Worm (Caenorhabditis elegans) whole organism, mixed stage, embryonic: ENCODE data around the gene mab-21.

Experiments used
- M03D4.4 ChIP-seq: sonication (generic microtip); optimal IDR thresholded peaks from 2 replicates; lab custom pipeline; 2017; ENCODE audit warnings: mild to moderate bottlenecking, missing genetic modification characterization, missing compliant biosample characterization
- bed-3 ChIP-seq: fragments of 200-800 bp; sonication (Bioruptor generic); optimal IDR thresholded peaks from 3 replicates; lab custom pipeline; 2018; ENCODE audit warnings: mild to moderate bottlenecking, missing genetic modification characterization, moderate library complexity, missing compliant biosample characterization
- blmp-1 ChIP-seq: fragments of 150-350 bp; optimal IDR thresholded peaks from 2 replicates; lab custom pipeline; 2014; ENCODE audit warnings: missing biosample characterization, missing genetic modification characterization
- ceh-39 ChIP-seq: fragments of 150-350 bp; optimal IDR thresholded peaks from 2 replicates; lab custom pipeline; 2014; ENCODE audit warnings: missing biosample characterization, missing genetic modification characterization
- ceh-43 ChIP-seq: fragments of 200-800 bp; sonication (Bioruptor generic); optimal IDR thresholded peaks from 2 replicates; lab custom pipeline; 2018; ENCODE audit warnings: mild to moderate bottlenecking, missing genetic modification characterization, moderate library complexity, missing compliant biosample characterization
- ceh-83 ChIP-seq: fragments of 200-800 bp; sonication (Bioruptor generic); optimal IDR thresholded peaks from 2 replicates; lab custom pipeline; 2018; ENCODE audit warnings: mild to moderate bottlenecking, missing genetic modification characterization, missing compliant biosample characterization
- ces-1 ChIP-seq: fragments of 150-350 bp; optimal IDR thresholded peaks from 2 replicates; lab custom pipeline; 2014; ENCODE audit warnings: missing biosample characterization, missing genetic modification reagents, missing genetic modification characterization
- cnd-1 ChIP-seq: fragments of 200-800 bp; sonication (Bioruptor generic); optimal IDR thresholded peaks from 2 replicates; lab custom pipeline; 2018; ENCODE audit warnings: mild to moderate bottlenecking, missing genetic modification characterization, missing compliant biosample characterization
- drap-1 ChIP-seq: fragments of 200-800 bp; sonication (Bioruptor generic); optimal IDR thresholded peaks from 3 replicates; lab custom pipeline; 2018; ENCODE audit warnings: mild to moderate bottlenecking, missing genetic modification characterization, missing compliant biosample characterization
- elt-1 ChIP-seq: sonication (generic microtip); optimal IDR thresholded peaks from 2 replicates; lab custom pipeline; 2017; ENCODE audit warnings: missing genetic modification characterization, mild to moderate bottlenecking, missing compliant biosample characterization, antibody characterized with exemption, moderate library complexity, borderline replicate concordance; ENCODE audit not compliant: insufficient read depth
- elt-3 ChIP-seq: fragments of 150-350 bp; optimal IDR thresholded peaks from 2 replicates; lab custom pipeline; 2014; ENCODE audit warnings: missing biosample characterization, missing genetic modification characterization
- flh-1 ChIP-seq: fragments of 200-800 bp; sonication (Bioruptor generic); optimal IDR thresholded peaks from 2 replicates; lab custom pipeline; 2018; ENCODE audit warnings: mild to moderate bottlenecking, missing genetic modification characterization, moderate library complexity, missing compliant biosample characterization
- ham-2 ChIP-seq: fragments of 200-800 bp; sonication (Bioruptor generic); optimal IDR thresholded peaks from 2 replicates; lab custom pipeline; 2018; ENCODE audit warnings: mild to moderate bottlenecking, missing genetic modification characterization, missing compliant biosample characterization
- hlh-1 ChIP-seq: fragments of 150-350 bp; optimal IDR thresholded peaks from 2 replicates; lab custom pipeline; 2014; ENCODE audit warnings: missing biosample characterization, missing genetic modification reagents, missing genetic modification characterization
- lin-13 ChIP-seq: fragments of 150-350 bp; optimal IDR thresholded peaks from 2 replicates; lab custom pipeline; 2014; ENCODE audit warnings: missing biosample characterization, missing genetic modification characterization
- lin-32 ChIP-seq: fragments of 200-800 bp; sonication (Bioruptor generic); optimal IDR thresholded peaks from 2 replicates; lab custom pipeline; 2018; ENCODE audit warnings: mild to moderate bottlenecking, missing genetic modification characterization, missing compliant biosample characterization
- lsy-2 ChIP-seq: fragments of 150-350 bp; optimal IDR thresholded peaks from 2 replicates; lab custom pipeline; 2014; ENCODE audit warnings: missing biosample characterization, missing genetic modification characterization
- mab-5 ChIP-seq: fragments of 150-350 bp; optimal IDR thresholded peaks from 2 replicates; lab custom pipeline; 2014; ENCODE audit warnings: missing biosample characterization, missing genetic modification characterization
- mep-1 ChIP-seq: fragments of 150-350 bp; optimal IDR thresholded peaks from 2 replicates; lab custom pipeline; 2017; ENCODE audit warnings: missing biosample characterization, missing genetic modification reagents, missing genetic modification characterization, inconsistent platforms
- mls-2 ChIP-seq: sonication (generic microtip); optimal IDR thresholded peaks from 2 replicates; lab custom pipeline; 2016; ENCODE audit warnings: mild to moderate bottlenecking, missing genetic modification characterization, moderate library complexity, missing compliant biosample characterization
- nhr-12 ChIP-seq: fragments of 150-350 bp; optimal IDR thresholded peaks from 2 replicates; lab custom pipeline; 2014; ENCODE audit warnings: missing biosample characterization, missing genetic modification characterization
- nhr-2 ChIP-seq: fragments of 150-350 bp; optimal IDR thresholded peaks from 2 replicates; lab custom pipeline; 2014; ENCODE audit warnings: missing biosample characterization, missing genetic modification characterization
- nhr-237 ChIP-seq: fragments of 150-350 bp; optimal IDR thresholded peaks from 2 replicates; lab custom pipeline; 2014; ENCODE audit warnings: missing biosample characterization, missing genetic modification characterization
- nhr-28 ChIP-seq: fragments of 150-350 bp; optimal IDR thresholded peaks from 2 replicates; lab custom pipeline; 2014; ENCODE audit warnings: missing biosample characterization, missing genetic modification characterization
- nhr-76 ChIP-seq: sonication (generic microtip); optimal IDR thresholded peaks from 2 replicates; lab custom pipeline; 2017; ENCODE audit warnings: missing biosample characterization, missing genetic modification characterization
- pha-4 ChIP-seq: fragments of 150-350 bp; optimal IDR thresholded peaks from 2 replicates; lab custom pipeline; 2018; ENCODE audit warnings: missing biosample characterization, missing genetic modification reagents, missing genetic modification characterization
- sem-2 ChIP-seq: fragments of 200-800 bp; sonication (Bioruptor generic); optimal IDR thresholded peaks from 2 replicates; lab custom pipeline; 2018; ENCODE audit warnings: mild to moderate bottlenecking, missing genetic modification characterization, missing compliant biosample characterization
- snpc-4 ChIP-seq: fragments of 150-350 bp; optimal IDR thresholded peaks from 2 replicates; lab custom pipeline; 2014; ENCODE audit warnings: missing biosample characterization, missing genetic modification characterization
- sptf-1 ChIP-seq: sonication (generic microtip); optimal IDR thresholded peaks from 2 replicates; lab custom pipeline; 2017; ENCODE audit warnings: mild to moderate bottlenecking, missing genetic modification characterization, moderate library complexity, missing compliant biosample characterization
- tbx-8 ChIP-seq: fragments of 200-800 bp; sonication (Bioruptor generic); optimal IDR thresholded peaks from 2 replicates; lab custom pipeline; 2018; ENCODE audit warnings: mild to moderate bottlenecking, missing genetic modification characterization, moderate library complexity, missing compliant biosample characterization
- unc-120 ChIP-seq: sonication (generic microtip); optimal IDR thresholded peaks from 2 replicates; lab custom pipeline; 2017; ENCODE audit warnings: missing genetic modification characterization, missing compliant biosample characterization; ENCODE audit not compliant: poor library complexity, severe bottlenecking
- unc-39 ChIP-seq: fragments of 150-350 bp; optimal IDR thresholded peaks from 2 replicates; lab custom pipeline; 2014; ENCODE audit warnings: missing biosample characterization, missing genetic modification characterization
- unc-62 ChIP-seq: fragments of 150-350 bp; optimal IDR thresholded peaks from 2 replicates; lab custom pipeline; 2014; ENCODE audit warnings: missing biosample characterization, missing genetic modification reagents, missing genetic modification characterization
- zip-8 ChIP-seq: fragments of 150-350 bp; optimal IDR thresholded peaks from 2 replicates; lab custom pipeline; 2014; ENCODE audit warnings: missing biosample characterization, missing genetic modification characterization
- ztf-11 ChIP-seq: fragments of 150-350 bp; optimal IDR thresholded peaks from 2 replicates; lab custom pipeline; 2014; ENCODE audit warnings: missing biosample characterization, missing genetic modification characterization

mab-21 gene

DNA sequence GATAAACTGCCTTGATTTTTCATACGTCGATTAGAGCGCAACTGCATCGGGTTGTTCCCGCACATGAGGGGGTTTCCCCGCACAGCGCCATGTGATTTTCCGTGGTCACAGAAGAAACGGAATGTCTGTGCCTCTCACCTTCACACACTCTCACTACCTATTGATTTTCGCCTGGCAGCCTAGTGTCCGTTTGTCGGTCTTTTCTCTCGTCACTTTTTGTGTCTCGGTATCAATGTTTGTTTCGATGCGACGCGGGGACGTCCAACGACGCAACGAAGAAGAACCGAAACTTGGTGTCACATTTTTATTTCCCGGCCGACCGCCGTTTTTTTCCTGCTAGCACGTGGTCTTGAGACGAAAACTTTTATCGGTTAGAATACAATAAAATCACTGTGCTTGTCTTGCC, 48.8 kb downstream of the mab-21 start:
- TF ChIP-seq ceh-83 (GFP tag; lab: Kevin White, UChicago) (no peak), nhr-237 (tag; lab: Kevin White, UChicago) (peak; percentile 90), snpc-4 (tag; lab: Kevin White, UChicago) (no peak), unc-120 (peak; percentile 58), M03D4.4 (tag; lab: Kevin White, UChicago) (peak; percentile 58), mab-5 (no peak), ceh-39 (tag; lab: Kevin White, UChicago) (peak; percentile 3), pha-4 (tag; lab: Kevin White, UChicago) (peak; percentile 92), ztf-11 (tag; lab: Kevin White, UChicago) (peak; percentile 32), nhr-2 (no peak), nhr-12 (no peak), unc-39 (tag; lab: Kevin White, UChicago) (no peak), mls-2 (tag; lab: Kevin White, UChicago) (no peak), lin-13 (tag; lab: Kevin White, UChicago) (peak; percentile 42), flh-1 (no peak), blmp-1 (tag; lab: Kevin White, UChicago) (no peak), ces-1 (GFP tag; lab: Kevin White, UChicago) (peak; percentile 60), lsy-2 (tag; lab: Kevin White, UChicago) (peak; percentile 68), ham-2 (peak; percentile 27), sptf-1 (no peak), bed-3 (GFP tag; lab: Kevin White, UChicago) (no peak), unc-62 (peak; percentile 83), mep-1 (tag; lab: Kevin White, UChicago) (peak; percentile 85), elt-1 (no peak), cnd-1 (tag; lab: Kevin White, UChicago) (no peak), drap-1 (GFP tag; lab: Kevin White, UChicago) (peak; percentile 50), elt-3 (tag; lab: Kevin White, UChicago) (peak; percentile 75), ceh-43 (GFP tag; lab: Kevin White, UChicago) (no peak), nhr-76 (tag; lab: Kevin White, UChicago) (no peak), sem-2 (GFP tag; lab: Kevin White, UChicago) (no peak), nhr-28 (no peak), lin-32 (no peak), zip-8 (tag; lab: Kevin White, UChicago) (no peak), tbx-8 (GFP tag; lab: Kevin White, UChicago) (no peak), hlh-1 (tag; lab: Kevin White, UChicago) (peak; percentile 90)

DNA sequence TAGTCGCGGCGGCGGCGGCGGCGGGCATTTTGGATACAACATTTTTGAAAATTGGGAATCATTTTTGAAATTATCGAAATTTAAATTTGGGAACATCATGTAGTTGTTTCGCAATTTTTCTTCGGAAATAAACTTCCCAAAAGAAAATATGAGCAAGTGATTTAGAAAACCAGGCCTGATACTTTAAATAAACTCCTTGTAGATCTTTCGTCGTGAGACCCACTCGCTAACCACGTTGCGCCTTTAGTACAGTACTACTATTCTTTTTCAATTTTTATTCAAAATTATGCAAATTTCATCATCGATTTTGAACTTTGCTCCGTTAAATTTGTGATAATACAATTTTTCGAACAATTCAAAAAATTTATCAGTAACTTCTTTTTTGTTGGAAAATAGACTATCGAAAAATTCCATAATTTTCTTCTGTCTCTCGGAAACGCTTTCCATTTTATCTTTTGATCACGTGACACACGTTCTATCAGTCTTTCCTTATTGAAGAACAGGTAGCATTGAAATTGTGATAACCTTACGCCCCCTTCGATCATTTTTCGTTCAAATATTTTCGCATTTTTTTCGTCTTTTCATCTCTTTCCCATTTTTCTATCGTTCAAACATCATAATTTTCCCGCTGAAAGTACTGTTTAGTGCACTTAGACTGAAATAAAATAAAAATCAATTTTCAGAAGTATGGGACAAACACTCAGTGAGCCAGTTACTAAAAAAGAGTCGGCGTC, 49.4 kb downstream of the mab-21 start, which contains the start of gene ppm-2:
ppm-2 (plus strand) TSS at position 684 of the 734 bp plus-strand sequence.
- TF ChIP-seq lsy-2 (tag; lab: Kevin White, UChicago): no peak
- no peak for TF ChIP-seq ceh-83 (GFP tag; lab: Kevin White, UChicago)
- TF ChIP-seq lin-32: no peak
- no peak for TF ChIP-seq mep-1 (tag; lab: Kevin White, UChicago)
- no peak for TF ChIP-seq bed-3 (GFP tag; lab: Kevin White, UChicago)
- TF ChIP-seq, all 35 proteins: peak for 0
